Worm (Caenorhabditis elegans) whole organism, late embryonic: Measurements from ENCODE around the gene lido-4.

Experiments used
- C08G9.2 ChIP-seq: sonication (generic microtip); optimal IDR thresholded peaks from 2 replicates; lab custom pipeline; 2016; ENCODE audit warnings: mild to moderate bottlenecking, missing genetic modification characterization, moderate library complexity, missing compliant biosample characterization
- C38D4.7 ChIP-seq: fragments of 200-800 bp; sonication (Bioruptor generic); optimal IDR thresholded peaks from 2 replicates; lab custom pipeline; 2018; ENCODE audit warnings: mild to moderate bottlenecking, missing genetic modification characterization, moderate library complexity, missing compliant biosample characterization
- dve-1 ChIP-seq: sonication (generic microtip); optimal IDR thresholded peaks from 2 replicates; lab custom pipeline; 2017; ENCODE audit warnings: antibody characterized with exemption, mild to moderate bottlenecking, missing genetic modification characterization, missing compliant biosample characterization
- elt-2 ChIP-seq: sonication (generic microtip); optimal IDR thresholded peaks from 2 replicates; lab custom pipeline; 2016; ENCODE audit warnings: missing genetic modification reagents, missing genetic modification characterization, missing compliant biosample characterization
- pag-3 ChIP-seq: sonication (generic microtip); optimal IDR thresholded peaks from 2 replicates; lab custom pipeline; 2016; ENCODE audit warnings: missing compliant biosample characterization, missing genetic modification characterization, borderline replicate concordance
- pqm-1 ChIP-seq: sonication (generic microtip); optimal IDR thresholded peaks from 2 replicates; lab custom pipeline; 2016; ENCODE audit warnings: missing genetic modification characterization, missing compliant biosample characterization
- unc-3 ChIP-seq, 2 experiments: fragments of 200-800 bp in 1 of 2; sonication (Bioruptor generic) in 1 of 2; sonication (generic microtip) in 1 of 2; conservative IDR thresholded peaks in 1 of 2; optimal IDR thresholded peaks in 1 of 2; 2 replicates each; pipeline versions ENCODE4 v1.3.6 to Lab custom; 2016 to 2022; ENCODE audit warnings: missing compliant biosample characterization in 2 of 2, missing genetic modification characterization in 2 of 2, missing genetic modification reagents in 1 of 2

DNA sequence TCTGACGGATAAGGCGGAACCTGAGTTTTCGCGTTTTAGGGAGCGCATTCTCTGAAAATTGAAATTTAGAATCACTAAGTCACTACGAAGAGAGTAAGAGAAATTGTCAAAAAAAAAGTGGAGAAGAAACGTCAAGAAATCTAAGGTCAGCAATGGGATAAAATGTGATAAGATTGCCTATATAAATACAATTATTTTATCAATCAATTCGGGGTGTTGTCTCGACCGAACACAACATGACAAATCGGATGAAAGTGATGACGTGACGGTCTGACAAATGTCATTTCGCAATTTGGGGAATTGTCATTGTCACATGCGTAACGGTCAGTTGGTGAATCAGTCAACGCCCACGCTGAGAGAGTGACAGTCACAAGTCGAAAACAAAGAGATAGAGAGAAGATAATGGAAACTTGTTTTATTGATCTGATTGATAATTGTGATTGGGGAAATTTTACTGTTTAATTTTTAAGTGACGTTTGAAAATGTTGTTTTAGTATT, 30.5 kb upstream of the lido-4 start, which contains the start of gene cnp-3:
- TF ChIP-seq C08G9.2 (no peak), elt-2 (no peak), pqm-1 (tag; lab: Kevin White, UChicago) (no peak), unc-3 (GFP tag; conservative IDR thresholded peaks at IDR 0.05; lab: Robert Waterston, UW) (no peak), unc-3 (tag; optimal IDR thresholded peaks at IDR 0.05; lab: Kevin White, UChicago) (no peak), C38D4.7 (GFP tag; lab: Kevin White, UChicago) (no peak), pag-3 (tag; lab: Kevin White, UChicago) (no peak), dve-1 (no peak)
